Worm (Caenorhabditis elegans): ENCODE measurements around the gene exos-7.

DNA sequence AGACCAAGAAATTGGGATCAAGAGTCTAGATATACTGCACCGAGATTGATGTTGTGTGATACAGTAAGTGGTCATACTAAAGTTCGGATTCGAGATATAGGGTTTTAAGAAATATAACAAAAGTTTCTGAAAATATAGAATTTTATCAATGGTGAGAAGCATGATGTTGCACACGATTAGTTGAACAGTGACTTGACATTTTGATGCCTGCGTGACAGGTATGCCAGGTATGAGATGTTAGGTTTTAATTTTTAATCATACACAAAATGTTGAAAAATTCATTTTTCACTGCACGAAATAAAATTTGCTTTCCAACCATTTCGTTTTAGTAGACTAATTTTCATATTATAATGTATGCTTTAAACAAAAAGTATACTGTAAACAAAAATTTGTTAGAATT, 8.3 kb upstream of the exos-7 start:
- TF ChIP-seq ref-1 (GFP tag; conservative IDR thresholded peaks at IDR 0.05): no peak
- no peak for TF ChIP-seq tab-1 (GFP tag; IDR thresholded peaks at IDR 0.05)
- TF ChIP-seq T22C8.4 (GFP tag; IDR thresholded peaks at IDR 0.05): no peak
- TF ChIP-seq med-1 (GFP tag; optimal IDR thresholded peaks at IDR 0.05; ENCODE audit: insufficient read depth): no peak
- TF ChIP-seq klf-2 (GFP tag; conservative IDR thresholded peaks at IDR 0.05): no peak
- no peak for TF ChIP-seq flt-1 (GFP tag; IDR thresholded peaks at IDR 0.05)
- TF ChIP-seq ztf-23 (GFP tag; IDR thresholded peaks at IDR 0.05): no peak
- TF ChIP-seq ztf-29 (GFP tag; IDR thresholded peaks at IDR 0.05): no peak
